Worm (Caenorhabditis elegans): ENCODE data around the gene msp-64.
A peak's percentile ranks its signal among the peaks of the same experiment; 100 is the strongest.

The msp-64 gene

ce11 chrII:5841053-5841547 lies 31.0 kb upstream of the msp-64 start, which contains the start of gene lec-5:
TSS of gene lec-5 (minus strand) at chrII:5841103.
- TF ChIP-seq nhr-76 (tag; optimal IDR thresholded peaks at IDR 0.05) (no peak), ceh-43 (GFP tag; optimal IDR thresholded peaks at IDR 0.05) (no peak), unc-62 (GFP tag; optimal IDR thresholded peaks at IDR 0.05) (peak; percentile 76), sptf-1 (tag; optimal IDR thresholded peaks at IDR 0.05) (no peak), ham-2 (GFP tag; optimal IDR thresholded peaks at IDR 0.05) (no peak), ceh-39 (tag; optimal IDR thresholded peaks at IDR 0.05) (no peak), elt-1 (tag; optimal IDR thresholded peaks at IDR 0.05; ENCODE audit: borderline replicate concordance, insufficient read depth) (no peak), nhr-28 (tag; optimal IDR thresholded peaks at IDR 0.05) (no peak), hlh-1 (tag; optimal IDR thresholded peaks at IDR 0.05) (peak; percentile 55), zip-8 (tag; optimal IDR thresholded peaks at IDR 0.05) (no peak), mab-5 (tag; optimal IDR thresholded peaks at IDR 0.05) (peak; percentile 58), tbx-8 (GFP tag; optimal IDR thresholded peaks at IDR 0.05) (no peak), sem-2 (GFP tag; optimal IDR thresholded peaks at IDR 0.05) (no peak), mls-2 (tag; optimal IDR thresholded peaks at IDR 0.05) (no peak), nhr-2 (tag; optimal IDR thresholded peaks at IDR 0.05) (no peak), blmp-1 (tag; optimal IDR thresholded peaks at IDR 0.05) (no peak), drap-1 (GFP tag; optimal IDR thresholded peaks at IDR 0.05) (no peak), M03D4.4 (tag; optimal IDR thresholded peaks at IDR 0.05) (no peak), ces-1 (GFP tag; optimal IDR thresholded peaks at IDR 0.05) (no peak), snpc-4 (tag; optimal IDR thresholded peaks at IDR 0.05) (no peak), nhr-237 (tag; optimal IDR thresholded peaks at IDR 0.05) (no peak), ztf-11 (tag; optimal IDR thresholded peaks at IDR 0.05) (no peak), flh-1 (GFP tag; optimal IDR thresholded peaks at IDR 0.05) (no peak), unc-39 (tag; optimal IDR thresholded peaks at IDR 0.05) (no peak), lin-13 (tag; optimal IDR thresholded peaks at IDR 0.05) (no peak), lsy-2 (tag; optimal IDR thresholded peaks at IDR 0.05) (no peak), unc-120 (tag; optimal IDR thresholded peaks at IDR 0.05; ENCODE audit: poor library complexity, severe bottlenecking) (peak; percentile 75)

DNA sequence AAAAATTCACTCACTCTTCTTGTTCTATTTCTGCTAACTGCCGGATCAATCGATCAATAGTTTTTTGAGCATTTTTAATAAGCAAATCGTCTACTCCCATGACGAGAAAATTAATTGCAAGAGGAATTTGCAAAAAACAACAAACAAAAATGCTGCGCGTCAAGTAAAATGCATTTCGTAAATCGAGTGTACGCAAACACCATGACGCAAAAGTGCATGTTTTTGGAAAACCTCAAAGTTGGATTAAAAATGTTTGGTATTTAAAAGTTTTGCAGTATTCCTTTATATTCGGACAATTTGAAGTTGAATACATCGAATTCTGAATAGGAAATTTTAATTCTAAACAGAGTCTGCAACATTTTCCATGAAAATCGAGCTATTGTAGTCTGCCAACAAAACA lies 29.1 kb upstream of the msp-64 start, which contains the start of gene ZK1248.19:
ZK1248.19 (minus strand) TSS at position 188 of the 400 bp plus-strand sequence.
- TF ChIP-seq hlh-1 (tag; optimal IDR thresholded peaks at IDR 0.05) (peak; percentile 16), ces-1 (GFP tag; optimal IDR thresholded peaks at IDR 0.05) (peak; percentile 41), flh-1 (GFP tag; optimal IDR thresholded peaks at IDR 0.05) (no peak), nhr-237 (tag; optimal IDR thresholded peaks at IDR 0.05) (peak; percentile 7)

ce11 chrII:5838453-5838852 lies 28.3 kb upstream of the msp-64 start, which contains the start of gene ZK1248.15:
TSS of gene ZK1248.15 (minus strand) at chrII:5838553.
- TF ChIP-seq pha-4 (tag; optimal IDR thresholded peaks at IDR 0.05), result no peak
- no peak for TF ChIP-seq lin-13 (tag; optimal IDR thresholded peaks at IDR 0.05)
- TF ChIP-seq flh-1 (GFP tag; optimal IDR thresholded peaks at IDR 0.05), result no peak
- TF ChIP-seq ceh-43 (GFP tag; optimal IDR thresholded peaks at IDR 0.05), result no peak
- no peak for TF ChIP-seq nhr-28 (tag; optimal IDR thresholded peaks at IDR 0.05)
- no peak for TF ChIP-seq cnd-1 (tag; optimal IDR thresholded peaks at IDR 0.05)
- TF ChIP-seq unc-120 (tag; optimal IDR thresholded peaks at IDR 0.05; ENCODE audit: poor library complexity, severe bottlenecking), result no peak
- no peak for TF ChIP-seq sem-2 (GFP tag; optimal IDR thresholded peaks at IDR 0.05)
- TF ChIP-seq unc-39 (tag; optimal IDR thresholded peaks at IDR 0.05), result no peak
- no peak for TF ChIP-seq ces-1 (GFP tag; optimal IDR thresholded peaks at IDR 0.05)
- TF ChIP-seq ceh-83 (GFP tag; optimal IDR thresholded peaks at IDR 0.05), result no peak
- no peak for TF ChIP-seq nhr-237 (tag; optimal IDR thresholded peaks at IDR 0.05)
- TF ChIP-seq lsy-2 (tag; optimal IDR thresholded peaks at IDR 0.05), result no peak
- TF ChIP-seq elt-3 (tag; optimal IDR thresholded peaks at IDR 0.05), result no peak
- no peak for TF ChIP-seq tbx-8 (GFP tag; optimal IDR thresholded peaks at IDR 0.05)
- TF ChIP-seq mep-1 (tag; optimal IDR thresholded peaks at IDR 0.05), result no peak
- TF ChIP-seq ham-2 (GFP tag; optimal IDR thresholded peaks at IDR 0.05), result no peak

DNA sequence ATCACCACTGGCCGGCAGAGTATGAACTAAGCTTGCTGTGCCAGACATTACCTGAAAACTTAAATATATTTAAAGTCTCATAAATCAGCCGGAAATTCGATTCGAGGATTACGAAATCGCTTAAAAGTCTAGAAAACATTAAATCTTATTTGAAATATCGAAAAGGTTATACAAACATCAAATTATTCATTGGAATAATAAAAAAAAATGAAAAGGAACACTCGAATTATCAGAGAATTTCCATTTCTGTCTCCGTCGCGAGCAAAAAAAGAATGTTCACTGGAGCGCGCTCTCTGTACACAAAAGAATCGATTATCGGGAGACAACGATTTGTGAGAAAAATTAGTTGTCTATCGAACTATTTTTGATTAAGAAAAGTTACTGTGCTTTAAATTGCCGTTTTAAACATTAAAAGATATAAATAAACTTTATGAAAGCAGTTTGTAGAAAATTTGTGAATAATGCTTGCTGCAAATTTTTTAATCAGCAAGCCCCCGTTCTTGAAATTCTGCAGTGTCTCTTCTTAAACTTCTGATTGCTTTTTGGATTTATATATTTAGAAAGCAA lies 26.1 kb upstream of the msp-64 start, which contains the start of gene fzo-1:
fzo-1 (minus strand) TSS at position 51 of the 567 bp plus-strand sequence.
- no peak for TF ChIP-seq tbx-8 (GFP tag; optimal IDR thresholded peaks at IDR 0.05)
- no peak for TF ChIP-seq snpc-4 (tag; optimal IDR thresholded peaks at IDR 0.05)
- no peak for TF ChIP-seq mls-2 (tag; optimal IDR thresholded peaks at IDR 0.05)
- TF ChIP-seq mep-1 (tag; optimal IDR thresholded peaks at IDR 0.05), result no peak
- TF ChIP-seq ceh-43 (GFP tag; optimal IDR thresholded peaks at IDR 0.05), result no peak
- peak; percentile 32 for TF ChIP-seq lsy-2 (tag; optimal IDR thresholded peaks at IDR 0.05)
- TF ChIP-seq M03D4.4 (tag; optimal IDR thresholded peaks at IDR 0.05), result no peak
- TF ChIP-seq cnd-1 (tag; optimal IDR thresholded peaks at IDR 0.05), result peak; percentile 32
- TF ChIP-seq nhr-28 (tag; optimal IDR thresholded peaks at IDR 0.05), result no peak
- peak; percentile 82 for TF ChIP-seq ces-1 (GFP tag; optimal IDR thresholded peaks at IDR 0.05)
- TF ChIP-seq lin-32 (GFP tag; optimal IDR thresholded peaks at IDR 0.05), result no peak
- TF ChIP-seq ztf-11 (tag; optimal IDR thresholded peaks at IDR 0.05), result no peak
- TF ChIP-seq sem-2 (GFP tag; optimal IDR thresholded peaks at IDR 0.05), result no peak
- TF ChIP-seq nhr-2 (tag; optimal IDR thresholded peaks at IDR 0.05), result no peak
- no peak for TF ChIP-seq drap-1 (GFP tag; optimal IDR thresholded peaks at IDR 0.05)
- no peak for TF ChIP-seq mab-5 (tag; optimal IDR thresholded peaks at IDR 0.05)
- no peak for TF ChIP-seq elt-1 (tag; optimal IDR thresholded peaks at IDR 0.05; ENCODE audit: borderline replicate concordance, insufficient read depth)
- TF ChIP-seq sptf-1 (tag; optimal IDR thresholded peaks at IDR 0.05), result no peak
- peak; percentile 19 for TF ChIP-seq bed-3 (GFP tag; optimal IDR thresholded peaks at IDR 0.05)
- peak; percentile 20 for TF ChIP-seq ceh-39 (tag; optimal IDR thresholded peaks at IDR 0.05)
- no peak for TF ChIP-seq nhr-76 (tag; optimal IDR thresholded peaks at IDR 0.05)
- no peak for TF ChIP-seq zip-8 (tag; optimal IDR thresholded peaks at IDR 0.05)
- TF ChIP-seq nhr-12 (tag; optimal IDR thresholded peaks at IDR 0.05), result no peak
- TF ChIP-seq ceh-83 (GFP tag; optimal IDR thresholded peaks at IDR 0.05), result peak; percentile 59
- TF ChIP-seq nhr-237 (tag; optimal IDR thresholded peaks at IDR 0.05), result peak; percentile 38
- no peak for TF ChIP-seq ham-2 (GFP tag; optimal IDR thresholded peaks at IDR 0.05)
- TF ChIP-seq blmp-1 (tag; optimal IDR thresholded peaks at IDR 0.05), result no peak
- no peak for TF ChIP-seq unc-62 (GFP tag; optimal IDR thresholded peaks at IDR 0.05)
- no peak for TF ChIP-seq elt-3 (tag; optimal IDR thresholded peaks at IDR 0.05)
- no peak for TF ChIP-seq pha-4 (tag; optimal IDR thresholded peaks at IDR 0.05)
- TF ChIP-seq hlh-1 (tag; optimal IDR thresholded peaks at IDR 0.05), result no peak
- TF ChIP-seq unc-39 (tag; optimal IDR thresholded peaks at IDR 0.05), result no peak
- peak; percentile 34 for TF ChIP-seq unc-120 (tag; optimal IDR thresholded peaks at IDR 0.05; ENCODE audit: poor library complexity, severe bottlenecking)
- no peak for TF ChIP-seq flh-1 (GFP tag; optimal IDR thresholded peaks at IDR 0.05)
- TF ChIP-seq lin-13 (tag; optimal IDR thresholded peaks at IDR 0.05), result no peak

Measured in whole organism, mixed stage, embryonic.